Worm (Caenorhabditis elegans): ENCODE data around the gene C14A6.6.

Gene C14A6.6

DNA sequence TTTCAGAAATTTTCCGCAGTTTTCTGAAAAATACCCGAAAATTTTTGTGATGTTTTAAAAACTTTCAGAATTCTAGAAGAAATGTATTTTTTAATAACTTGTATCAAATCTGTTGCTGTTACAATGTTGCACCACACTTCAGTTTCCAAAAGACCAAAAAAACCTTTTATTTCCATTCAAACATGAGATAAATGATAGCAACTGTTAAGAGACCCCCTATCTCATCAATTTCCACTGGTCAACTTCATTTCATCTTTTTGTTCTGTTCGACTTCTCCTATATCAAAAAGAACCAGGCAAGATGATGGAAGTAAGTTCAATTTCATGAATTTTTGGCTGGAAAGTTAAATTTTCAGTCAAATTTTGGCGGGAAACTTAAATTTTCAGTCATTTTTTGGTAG, 31.4 kb upstream of the C14A6.6 start, which contains the start of gene F16H6.4:
F16H6.4 (plus strand) TSS at position 301 of the 400 bp plus-strand sequence.
- TF ChIP-seq T23F11.4 (GFP tag; optimal IDR thresholded peaks at IDR 0.05), result no peak
- no peak for TF ChIP-seq sdc-2 (tag; optimal IDR thresholded peaks at IDR 0.05)
- TF ChIP-seq ceh-31 (tag; optimal IDR thresholded peaks at IDR 0.05), result no peak
- no peak for TF ChIP-seq dve-1 (tag; optimal IDR thresholded peaks at IDR 0.05)
- no peak for TF ChIP-seq K02D7.2 (tag; optimal IDR thresholded peaks at IDR 0.05)

- TF ChIP-seq sdc-2 (tag; optimal IDR thresholded peaks at IDR 0.05), result no peak
- TF ChIP-seq elt-2 (tag; optimal IDR thresholded peaks at IDR 0.05), result no peak
- no peak for TF ChIP-seq ama-1 (optimal IDR thresholded peaks at IDR 0.05)
- no peak for TF ChIP-seq K02D7.2 (tag; optimal IDR thresholded peaks at IDR 0.05)
- TF ChIP-seq ttx-3 (tag; optimal IDR thresholded peaks at IDR 0.05), result no peak
- no peak for TF ChIP-seq ceh-18 (tag; optimal IDR thresholded peaks at IDR 0.05)
- TF ChIP-seq pax-1 (tag; optimal IDR thresholded peaks at IDR 0.05), result no peak
- TF ChIP-seq Y22D7AL.16 (tag; optimal IDR thresholded peaks at IDR 0.05), result no peak
- TF ChIP-seq ahr-1 (tag; optimal IDR thresholded peaks at IDR 0.05), result no peak
- TF ChIP-seq fkh-10 (GFP tag; optimal IDR thresholded peaks at IDR 0.05), result no peak
- no peak for TF ChIP-seq ceh-9 (tag; optimal IDR thresholded peaks at IDR 0.05)
- no peak for TF ChIP-seq ceh-45 (GFP tag; IDR thresholded peaks at IDR 0.05)
Measured at ce11 chrV:18195006-18195405, 27.9 kb upstream of the C14A6.6 start, which contains the start of gene F16H6.3. Gene F16H6.3 (plus strand): TSS chrV:18195306.

DNA sequence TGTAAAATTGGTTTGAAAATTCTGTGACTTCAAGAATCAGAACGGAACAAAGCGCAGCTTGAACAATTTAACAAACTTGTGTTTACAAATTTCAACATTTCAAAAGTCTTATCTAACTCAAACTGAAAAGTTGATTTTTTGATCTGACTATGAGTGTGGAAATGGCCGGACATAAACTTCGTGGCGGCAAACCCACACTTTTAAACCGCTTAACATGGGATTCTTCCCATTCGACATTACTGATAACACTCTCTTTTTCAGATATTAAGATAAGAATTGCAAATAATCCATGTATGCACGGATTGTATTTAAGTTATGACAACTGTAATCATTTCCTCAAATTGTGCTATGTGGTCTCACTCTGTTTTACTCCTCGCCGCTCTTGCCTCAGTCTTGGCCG, 24.1 kb upstream of the C14A6.6 start, which contains the start of gene clec-42:
clec-42 (plus strand) TSS at position 285 of the 400 bp plus-strand sequence.
- TF ChIP-seq ceh-6 (GFP tag; optimal IDR thresholded peaks at IDR 0.05), result no peak
- no peak for TF ChIP-seq ceh-19 (GFP tag; optimal IDR thresholded peaks at IDR 0.05)
- no peak for TF ChIP-seq ceh-48 (tag; optimal IDR thresholded peaks at IDR 0.05)
- no peak for TF ChIP-seq mec-3 (tag; optimal IDR thresholded peaks at IDR 0.05; ENCODE audit: borderline replicate concordance)
- TF ChIP-seq pqm-1 (tag; optimal IDR thresholded peaks at IDR 0.05), result no peak
- TF ChIP-seq unc-3 (GFP tag; conservative IDR thresholded peaks at IDR 0.05), result no peak
- TF ChIP-seq unc-3 (tag; optimal IDR thresholded peaks at IDR 0.05), result no peak
- no peak for TF ChIP-seq K02D7.2 (tag; optimal IDR thresholded peaks at IDR 0.05)
- no peak for TF ChIP-seq ceh-31 (tag; optimal IDR thresholded peaks at IDR 0.05)
- no peak for TF ChIP-seq odd-2 (tag; optimal IDR thresholded peaks at IDR 0.05)
- TF ChIP-seq gmeb-2 (tag; optimal IDR thresholded peaks at IDR 0.05), result no peak
- TF ChIP-seq pros-1 (tag; optimal IDR thresholded peaks at IDR 0.05), result no peak

- TF ChIP-seq lim-6 (tag; optimal IDR thresholded peaks at IDR 0.05), result no peak
Measured at ce11 chrV:18189181-18189580, 22.1 kb upstream of the C14A6.6 start, which contains the start of gene clec-246. Gene clec-246 (plus strand): TSS chrV:18189481.

DNA sequence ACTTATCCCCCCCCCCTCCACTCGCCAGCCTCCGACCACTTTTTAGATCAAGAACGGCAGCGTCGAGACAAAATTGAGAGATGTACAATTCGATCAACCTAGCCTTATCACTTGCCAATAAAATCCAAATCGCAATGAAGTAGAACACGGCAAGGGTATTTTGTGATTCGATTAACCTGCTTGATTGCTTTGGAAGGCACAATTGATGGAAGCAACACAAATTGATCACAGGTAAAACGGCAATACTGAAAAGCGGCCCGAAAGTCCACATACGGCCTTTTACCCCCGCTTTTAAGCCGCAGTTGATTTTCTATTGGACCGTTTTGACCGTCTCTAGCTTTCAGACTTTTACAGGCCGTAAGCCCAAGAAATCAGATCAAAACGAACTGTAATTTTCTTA, 21.3 kb upstream of the C14A6.6 start, which contains the start of gene clec-245:
clec-245 (minus strand) TSS at position 101 of the 400 bp plus-strand sequence.
- TF ChIP-seq unc-86 (tag; optimal IDR thresholded peaks at IDR 0.05), result no peak
- TF ChIP-seq hlh-30 (tag; optimal IDR thresholded peaks at IDR 0.05; ENCODE audit: insufficient read depth), result no peak

ce11 chrV:18184910-18185309, 17.8 kb upstream of the C14A6.6 start, which contains the start of gene C31G12.3:
Gene C31G12.3 (plus strand): TSS chrV:18185210.
- TF ChIP-seq dmd-4 (tag; optimal IDR thresholded peaks at IDR 0.05; ENCODE audit: borderline replicate concordance), result no peak
- TF ChIP-seq ceh-2 (tag; optimal IDR thresholded peaks at IDR 0.05), result no peak
- TF ChIP-seq syd-9 (tag; optimal IDR thresholded peaks at IDR 0.05), result no peak
- no peak for TF ChIP-seq fkh-10 (GFP tag; optimal IDR thresholded peaks at IDR 0.05)
- TF ChIP-seq unc-86 (tag; optimal IDR thresholded peaks at IDR 0.05), result no peak
- no peak for TF ChIP-seq madf-2 (tag; optimal IDR thresholded peaks at IDR 0.05)
- no peak for TF ChIP-seq ahr-1 (tag; optimal IDR thresholded peaks at IDR 0.05)
- no peak for TF ChIP-seq pag-3 (tag; optimal IDR thresholded peaks at IDR 0.05; ENCODE audit: borderline replicate concordance)
- TF ChIP-seq nhr-11 (tag; optimal IDR thresholded peaks at IDR 0.05), result no peak
- no peak for TF ChIP-seq ceh-6 (GFP tag; optimal IDR thresholded peaks at IDR 0.05)
- no peak for TF ChIP-seq hlh-30 (tag; optimal IDR thresholded peaks at IDR 0.05; ENCODE audit: insufficient read depth)
- TF ChIP-seq nfya-1 (tag; optimal IDR thresholded peaks at IDR 0.05), result no peak
- TF ChIP-seq Y22D7AL.16 (tag; optimal IDR thresholded peaks at IDR 0.05), result no peak
- TF ChIP-seq pat-9 (tag; optimal IDR thresholded peaks at IDR 0.05), result no peak
- no peak for TF ChIP-seq npax-4 (tag; optimal IDR thresholded peaks at IDR 0.05)
- TF ChIP-seq eyg-1 (tag; optimal IDR thresholded peaks at IDR 0.05), result no peak

Measured in whole organism, late embryonic.